Fruit fly (Drosophila melanogaster): ENCODE data around the gene pll.

pll gene

DNA sequence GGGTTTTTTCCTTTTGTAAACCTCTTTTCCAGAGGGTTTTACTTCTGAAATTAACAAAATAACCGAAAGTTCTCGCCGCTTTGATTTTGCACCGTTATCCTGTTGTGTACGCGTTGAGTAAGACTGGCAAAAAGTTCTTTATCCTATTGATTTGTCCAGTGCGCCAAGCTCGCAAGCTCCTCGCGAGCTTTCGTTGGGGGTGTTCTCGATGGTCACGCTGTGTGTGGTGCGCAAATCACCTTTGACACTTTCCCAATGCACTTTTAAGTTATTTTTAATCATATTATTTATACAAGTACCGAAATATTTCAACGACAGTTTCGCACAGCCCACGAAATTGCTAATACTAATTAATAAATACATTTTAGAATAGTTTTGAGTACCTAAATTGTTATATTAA is 15.0 kb downstream of the pll start:
- TF ChIP-seq Ets96B (tag; optimal IDR thresholded peaks at IDR 0.05) (no peak), svp (GFP tag) (peak; percentile 73)

DNA sequence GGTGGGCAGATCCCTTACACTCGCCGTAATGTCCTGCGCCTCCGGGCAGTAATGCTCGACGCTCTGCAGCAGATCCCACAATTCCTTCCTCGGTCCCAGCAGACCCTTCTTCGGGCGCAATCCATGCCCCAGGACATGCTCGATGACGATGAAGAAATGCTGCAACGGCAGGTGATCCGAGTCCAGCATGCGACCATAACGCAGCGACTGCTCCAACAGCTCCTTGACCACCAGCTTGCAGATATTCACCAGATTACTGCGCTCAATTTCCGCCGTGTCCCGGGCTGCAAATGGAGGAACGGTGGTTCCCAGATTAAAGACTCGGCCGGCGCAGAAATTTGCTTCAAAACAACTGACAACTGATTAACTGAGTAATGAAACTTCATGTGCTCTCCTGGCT is 19.6 kb downstream of the pll start, which contains the start of gene CG31068:
CG31068 (plus strand) TSS at position 301 of the 400 bp plus-strand sequence.
- TF ChIP-seq CG32006 (GFP tag; optimal IDR thresholded peaks at IDR 0.05) = no peak
- TF ChIP-seq CG11294 (GFP tag; IDR thresholded peaks at IDR 0.05) = no peak
- TF ChIP-seq dac (GFP tag; optimal IDR thresholded peaks at IDR 0.05) = no peak
- no peak for TF ChIP-seq CG6276 (GFP tag; optimal IDR thresholded peaks at IDR 0.05)
- no peak for TF ChIP-seq Eip78C (GFP tag)
- no peak for TF ChIP-seq acj6 (GFP tag; optimal IDR thresholded peaks at IDR 0.05)
- no peak for TF ChIP-seq CG10669 (GFP tag; optimal IDR thresholded peaks at IDR 0.05)
- TF ChIP-seq CG3919 (GFP tag; optimal IDR thresholded peaks at IDR 0.05) = no peak
- TF ChIP-seq Hr4 (GFP tag; optimal IDR thresholded peaks at IDR 0.05) = no peak
- no peak for TF ChIP-seq CG8119 (GFP tag; IDR thresholded peaks at IDR 0.05)
- no peak for TF ChIP-seq Met (GFP tag; optimal IDR thresholded peaks at IDR 0.05)
- no peak for TF ChIP-seq lz (GFP tag; optimal IDR thresholded peaks at IDR 0.05)
- no peak for TF ChIP-seq CG3032 (tag; optimal IDR thresholded peaks at IDR 0.05)

DNA sequence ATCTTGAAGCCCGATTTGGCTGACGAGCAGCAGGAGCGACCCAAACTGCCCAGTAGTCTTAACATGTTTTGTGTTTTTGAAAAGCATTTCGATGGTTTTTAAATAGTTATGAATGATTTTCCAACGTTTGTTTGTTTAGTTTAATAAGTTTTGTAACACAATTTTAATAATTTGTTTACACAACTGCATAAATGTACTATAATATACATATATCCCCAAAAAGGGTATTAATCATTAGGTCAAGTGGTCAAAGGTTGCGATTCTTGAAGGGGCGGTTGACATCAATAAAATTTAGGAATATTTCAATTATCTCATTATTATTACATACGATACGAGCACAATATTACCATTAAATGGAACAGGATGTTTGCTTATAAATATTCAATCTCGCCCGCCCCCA is 23.6 kb downstream of the pll start, which contains the start of gene CG42814:
CG42814 (minus strand) TSS at position 101 of the 400 bp plus-strand sequence.
- TF ChIP-seq CG8319 (GFP tag; optimal IDR thresholded peaks at IDR 0.05) (no peak), CG8632 (GFP tag; optimal IDR thresholded peaks at IDR 0.05) (no peak), CG11762 (GFP tag; optimal IDR thresholded peaks at IDR 0.05; ENCODE audit: insufficient read depth) (no peak), Hr39 (GFP tag; optimal IDR thresholded peaks at IDR 0.05) (no peak), CG32006 (GFP tag; optimal IDR thresholded peaks at IDR 0.05) (no peak), CG34406 (GFP tag; optimal IDR thresholded peaks at IDR 0.05) (no peak), salr (GFP tag; optimal IDR thresholded peaks at IDR 0.05) (no peak), CG6854 (GFP tag; optimal IDR thresholded peaks at IDR 0.05) (no peak), Sox102F (GFP tag; optimal IDR thresholded peaks at IDR 0.05) (no peak), spab (GFP tag; optimal IDR thresholded peaks at IDR 0.05) (no peak), CG8119 (GFP tag; IDR thresholded peaks at IDR 0.05) (no peak), Smox (GFP tag; optimal IDR thresholded peaks at IDR 0.05) (no peak), CG11294 (GFP tag; IDR thresholded peaks at IDR 0.05) (no peak), lz (GFP tag; optimal IDR thresholded peaks at IDR 0.05) (no peak), CG11902 (GFP tag; optimal IDR thresholded peaks at IDR 0.05) (no peak), esn (GFP tag; optimal IDR thresholded peaks at IDR 0.05) (no peak), Ets21C (GFP tag; optimal IDR thresholded peaks at IDR 0.05) (no peak)

DNA sequence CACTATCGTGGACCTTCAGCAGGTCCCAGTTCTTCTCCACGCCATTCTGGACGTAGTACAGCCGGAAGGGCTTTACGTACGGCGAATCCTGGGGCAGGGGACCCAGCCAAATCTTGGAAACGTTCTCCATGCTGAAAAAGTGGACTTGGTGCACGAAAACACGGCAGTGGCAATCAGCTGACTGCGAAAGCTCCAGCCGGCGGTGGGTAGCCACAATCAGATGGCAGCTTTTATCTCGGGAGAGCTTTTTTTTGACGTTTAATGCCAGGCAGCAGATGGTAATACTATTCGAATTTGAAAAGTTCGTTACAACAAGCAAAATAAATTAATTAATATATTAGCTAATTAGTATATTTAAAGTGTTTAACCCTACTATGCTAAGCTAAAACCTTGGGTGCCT is 24.6 kb downstream of the pll start, which contains the start of gene CG42813:
CG42813 (minus strand) TSS at position 220 of the 400 bp plus-strand sequence.
- TF ChIP-seq svp (GFP tag) = no peak
- TF ChIP-seq CG9139 (GFP tag; optimal IDR thresholded peaks at IDR 0.05) = no peak
- TF ChIP-seq CG1621 (tag; optimal IDR thresholded peaks at IDR 0.05) = peak; percentile 32
- no peak for TF ChIP-seq CG11762 (GFP tag; optimal IDR thresholded peaks at IDR 0.05; ENCODE audit: insufficient read depth)

DNA sequence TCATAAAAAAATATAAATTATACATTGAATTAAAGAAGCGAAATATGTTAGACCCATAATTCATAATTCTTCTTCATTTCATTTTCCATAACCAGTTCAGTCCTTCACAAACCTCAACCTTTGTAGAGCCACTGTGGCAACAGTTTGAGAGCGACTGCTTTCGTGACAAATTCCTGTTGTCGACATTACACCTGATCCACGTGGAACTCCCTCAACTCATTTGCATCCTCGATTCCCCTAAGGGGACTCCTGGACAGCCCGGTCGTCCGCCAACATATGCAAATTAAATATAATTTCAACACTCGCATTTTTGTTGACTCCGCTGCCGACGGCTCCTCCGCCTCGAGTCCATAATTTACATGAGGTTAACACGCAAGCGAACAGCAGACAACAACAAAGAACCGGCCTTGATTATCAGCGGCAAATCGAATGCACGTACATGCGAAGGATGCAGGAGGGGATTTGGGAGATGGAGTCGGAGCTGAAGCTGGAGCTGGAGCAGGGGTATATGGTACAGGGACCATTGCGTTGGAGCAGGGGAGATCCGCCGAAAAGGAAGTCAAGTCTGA is 26.8 kb downstream of the pll start:
- TF ChIP-seq Blimp-1 (GFP tag; optimal IDR thresholded peaks at IDR 0.05) (peak; percentile 37), CG32006 (GFP tag; optimal IDR thresholded peaks at IDR 0.05) (no peak), CG1621 (tag; optimal IDR thresholded peaks at IDR 0.05) (peak; percentile 30), ss (GFP tag; optimal IDR thresholded peaks at IDR 0.05) (peak in 1 of 2 experiments; percentile 100), dsx (GFP tag; optimal IDR thresholded peaks at IDR 0.05; ENCODE audit: poor library complexity, severe bottlenecking) (peak; percentile 14), net (GFP tag; optimal IDR thresholded peaks at IDR 0.05) (no peak), fkh (GFP tag; optimal IDR thresholded peaks at IDR 0.05) (no peak), CG6854 (GFP tag; optimal IDR thresholded peaks at IDR 0.05) (peak; percentile 7), svp (GFP tag) (peak; percentile 56), Eip78C (GFP tag) (peak; percentile 65)

Measured in whole organism, prepupa.